Worm (Caenorhabditis elegans) whole organism, L3 larva: ENCODE results near the gene pcn-1.

Source experiments
- R02D3.7 ChIP-seq: fragments of 150-350 bp; optimal IDR thresholded peaks from 2 replicates; lab custom pipeline; 2014; ENCODE audit warnings: missing biosample characterization, missing genetic modification characterization
- ZK546.5 ChIP-seq: sonication (generic microtip); optimal IDR thresholded peaks from 2 replicates; lab custom pipeline; 2017; ENCODE audit warnings: missing biosample characterization, missing genetic modification characterization
- aly-2 ChIP-seq: fragments of 150-350 bp; optimal IDR thresholded peaks from 2 replicates; lab custom pipeline; 2014; ENCODE audit warnings: missing biosample characterization, missing genetic modification characterization
- ama-1 ChIP-seq: fragments of 150-350 bp; optimal IDR thresholded peaks from 2 replicates; lab custom pipeline; 2018
- ceh-16 ChIP-seq: sonication (generic microtip); optimal IDR thresholded peaks from 2 replicates; lab custom pipeline; 2017; ENCODE audit warnings: missing biosample characterization, missing genetic modification characterization
- ceh-28 ChIP-seq: fragments of 150-350 bp; optimal IDR thresholded peaks from 2 replicates; lab custom pipeline; 2014; ENCODE audit warnings: missing biosample characterization, missing genetic modification reagents, missing genetic modification characterization
- ceh-82 ChIP-seq: fragments of 150-350 bp; optimal IDR thresholded peaks from 2 replicates; lab custom pipeline; 2014; ENCODE audit warnings: missing biosample characterization, missing genetic modification characterization
- ceh-9 ChIP-seq: sonication (generic microtip); optimal IDR thresholded peaks from 2 replicates; lab custom pipeline; 2018; ENCODE audit warnings: missing biosample characterization, missing genetic modification characterization
- daf-12 ChIP-seq: fragments of 150-350 bp; optimal IDR thresholded peaks from 2 replicates; lab custom pipeline; 2014; ENCODE audit warnings: missing biosample characterization, missing genetic modification reagents, missing genetic modification characterization
- egl-27 ChIP-seq: sonication (generic microtip); optimal IDR thresholded peaks from 4 replicates; lab custom pipeline; 2017; ENCODE audit warnings: missing biosample characterization, missing genetic modification reagents, missing genetic modification characterization
- egl-5 ChIP-seq: fragments of 150-350 bp; optimal IDR thresholded peaks from 2 replicates; lab custom pipeline; 2017; ENCODE audit warnings: missing biosample characterization, missing genetic modification reagents, missing genetic modification characterization, inconsistent platforms
- elt-1 ChIP-seq: fragments of 150-350 bp; optimal IDR thresholded peaks from 2 replicates; lab custom pipeline; 2014; ENCODE audit warnings: missing biosample characterization, missing genetic modification characterization
- elt-2 ChIP-seq: sonication (generic microtip); optimal IDR thresholded peaks from 2 replicates; lab custom pipeline; 2016; ENCODE audit warnings: missing genetic modification reagents, mild to moderate bottlenecking, missing genetic modification characterization, missing compliant biosample characterization
- elt-3 ChIP-seq, 3 experiments: fragments of 150-350 bp in 1 of 3; sonication (generic microtip) in 2 of 3; optimal IDR thresholded peaks; 2 replicates in 2 of 3; 4 replicates in 1 of 3; lab custom pipeline; 2014 to 2017; ENCODE audit warnings: missing biosample characterization in 3 of 3, missing genetic modification characterization in 3 of 3
- eor-1 ChIP-seq, 2 experiments: fragments of 150-350 bp; optimal IDR thresholded peaks; 2 replicates each; lab custom pipeline; 2014 to 2018; ENCODE audit warnings: missing biosample characterization in 2 of 2, missing genetic modification characterization in 2 of 2
- fkh-10 ChIP-seq: sonication (generic microtip); optimal IDR thresholded peaks from 2 replicates; lab custom pipeline; 2017; ENCODE audit warnings: missing biosample characterization, missing genetic modification reagents, missing genetic modification characterization
- fkh-2 ChIP-seq: fragments of 150-350 bp; optimal IDR thresholded peaks from 2 replicates; lab custom pipeline; 2014; ENCODE audit warnings: missing biosample characterization, missing genetic modification reagents, missing genetic modification characterization
- fos-1 ChIP-seq: fragments of 150-350 bp; optimal IDR thresholded peaks from 2 replicates; lab custom pipeline; 2014; ENCODE audit warnings: missing biosample characterization, missing genetic modification characterization
- hmg-11 ChIP-seq: sonication (generic microtip); optimal IDR thresholded peaks from 2 replicates; lab custom pipeline; 2016; ENCODE audit warnings: missing genetic modification characterization, missing compliant biosample characterization
- jun-1 ChIP-seq: fragments of 150-350 bp; optimal IDR thresholded peaks from 2 replicates; lab custom pipeline; 2014; ENCODE audit warnings: missing biosample characterization, missing genetic modification reagents, missing genetic modification characterization
- lin-15B ChIP-seq: fragments of 150-350 bp; optimal IDR thresholded peaks from 2 replicates; lab custom pipeline; 2014; ENCODE audit warnings: missing biosample characterization, missing genetic modification characterization
- lin-39 ChIP-seq: fragments of 150-350 bp; optimal IDR thresholded peaks from 2 replicates; lab custom pipeline; 2018; ENCODE audit warnings: missing biosample characterization, missing genetic modification reagents, missing genetic modification characterization
- lsy-12 ChIP-seq: sonication (generic microtip); optimal IDR thresholded peaks from 2 replicates; lab custom pipeline; 2016; ENCODE audit warnings: mild to moderate bottlenecking, missing genetic modification characterization, missing compliant biosample characterization
- mdl-1 ChIP-seq: fragments of 150-350 bp; optimal IDR thresholded peaks from 2 replicates; lab custom pipeline; 2014; ENCODE audit warnings: missing biosample characterization, missing genetic modification characterization
- mml-1 ChIP-seq: fragments of 150-350 bp; sonication (generic microtip); optimal IDR thresholded peaks from 3 replicates; lab custom pipeline; 2014; ENCODE audit warnings: missing biosample characterization, missing genetic modification characterization
- nfya-1 ChIP-seq: sonication (generic microtip); optimal IDR thresholded peaks from 2 replicates; lab custom pipeline; 2017; ENCODE audit warnings: missing genetic modification characterization, mild to moderate bottlenecking, missing compliant biosample characterization, antibody characterized with exemption, moderate library complexity; ENCODE audit not compliant: insufficient read depth
- nhr-11 ChIP-seq: fragments of 150-350 bp; optimal IDR thresholded peaks from 2 replicates; lab custom pipeline; 2014; ENCODE audit warnings: missing biosample characterization, missing genetic modification characterization
- nhr-12 ChIP-seq: fragments of 150-350 bp; optimal IDR thresholded peaks from 2 replicates; lab custom pipeline; 2014; ENCODE audit warnings: missing biosample characterization, missing genetic modification characterization
- nhr-23 ChIP-seq: fragments of 150-350 bp; optimal IDR thresholded peaks from 2 replicates; lab custom pipeline; 2014; ENCODE audit warnings: missing biosample characterization, missing genetic modification reagents, missing genetic modification characterization
- nhr-237 ChIP-seq: fragments of 150-350 bp; optimal IDR thresholded peaks from 2 replicates; lab custom pipeline; 2014; ENCODE audit warnings: missing biosample characterization, missing genetic modification characterization
- nhr-25 ChIP-seq: sonication (generic microtip); optimal IDR thresholded peaks from 2 replicates; lab custom pipeline; 2017; ENCODE audit warnings: missing biosample characterization, missing genetic modification characterization
- nhr-28 ChIP-seq: fragments of 150-350 bp; optimal IDR thresholded peaks from 2 replicates; lab custom pipeline; 2014; ENCODE audit warnings: missing biosample characterization, missing genetic modification characterization
- nhr-43 ChIP-seq: sonication (generic microtip); optimal IDR thresholded peaks from 2 replicates; lab custom pipeline; 2016; ENCODE audit warnings: mild to moderate bottlenecking, missing genetic modification characterization, missing compliant biosample characterization; ENCODE audit not compliant: poor library complexity, severe bottlenecking
- nhr-67 ChIP-seq: fragments of 150-350 bp; optimal IDR thresholded peaks from 2 replicates; lab custom pipeline; 2014; ENCODE audit warnings: missing biosample characterization, missing genetic modification characterization
- nhr-76 ChIP-seq: fragments of 150-350 bp; sonication (generic microtip); optimal IDR thresholded peaks from 5 replicates; lab custom pipeline; 2014; ENCODE audit warnings: missing biosample characterization, missing genetic modification characterization
- nhr-77 ChIP-seq: fragments of 150-350 bp; optimal IDR thresholded peaks from 2 replicates; lab custom pipeline; 2014; ENCODE audit warnings: missing biosample characterization, missing genetic modification characterization
- pha-4 ChIP-seq: fragments of 150-350 bp; optimal IDR thresholded peaks from 2 replicates; lab custom pipeline; 2014; ENCODE audit warnings: missing biosample characterization, missing genetic modification reagents, missing genetic modification characterization
- pqm-1 ChIP-seq: fragments of 150-350 bp; optimal IDR thresholded peaks from 2 replicates; lab custom pipeline; 2017; ENCODE audit warnings: missing biosample characterization, missing genetic modification characterization, inconsistent platforms
- sea-2 ChIP-seq: fragments of 150-350 bp; sonication (generic microtip); optimal IDR thresholded peaks from 4 replicates; lab custom pipeline; 2014; ENCODE audit warnings: missing biosample characterization, missing genetic modification reagents, missing genetic modification characterization
- skn-1 ChIP-seq: fragments of 150-350 bp; optimal IDR thresholded peaks from 2 replicates; lab custom pipeline; 2014; ENCODE audit warnings: missing biosample characterization, missing genetic modification characterization
- snpc-4 ChIP-seq: fragments of 150-350 bp; optimal IDR thresholded peaks from 2 replicates; lab custom pipeline; 2014; ENCODE audit warnings: missing biosample characterization, missing genetic modification characterization
- tbx-2 ChIP-seq: sonication (generic microtip); optimal IDR thresholded peaks from 2 replicates; lab custom pipeline; 2016; ENCODE audit warnings: mild to moderate bottlenecking, missing genetic modification characterization, missing compliant biosample characterization
- unc-39 ChIP-seq: sonication (generic microtip); optimal IDR thresholded peaks from 4 replicates; lab custom pipeline; 2017; ENCODE audit warnings: missing biosample characterization, missing genetic modification characterization
- unc-62 ChIP-seq: fragments of 150-350 bp; sonication (generic microtip); optimal IDR thresholded peaks from 4 replicates; lab custom pipeline; 2014; ENCODE audit warnings: missing biosample characterization, missing genetic modification reagents, missing genetic modification characterization
- zag-1 ChIP-seq: fragments of 150-350 bp; optimal IDR thresholded peaks from 2 replicates; lab custom pipeline; 2014; ENCODE audit warnings: missing biosample characterization, missing genetic modification characterization
- ztf-11 ChIP-seq: fragments of 150-350 bp; optimal IDR thresholded peaks from 2 replicates; lab custom pipeline; 2014; ENCODE audit warnings: missing biosample characterization, missing genetic modification characterization
- ztf-4 ChIP-seq: fragments of 150-350 bp; optimal IDR thresholded peaks from 2 replicates; lab custom pipeline; 2014; ENCODE audit warnings: missing biosample characterization, missing genetic modification characterization

The pcn-1 gene

DNA sequence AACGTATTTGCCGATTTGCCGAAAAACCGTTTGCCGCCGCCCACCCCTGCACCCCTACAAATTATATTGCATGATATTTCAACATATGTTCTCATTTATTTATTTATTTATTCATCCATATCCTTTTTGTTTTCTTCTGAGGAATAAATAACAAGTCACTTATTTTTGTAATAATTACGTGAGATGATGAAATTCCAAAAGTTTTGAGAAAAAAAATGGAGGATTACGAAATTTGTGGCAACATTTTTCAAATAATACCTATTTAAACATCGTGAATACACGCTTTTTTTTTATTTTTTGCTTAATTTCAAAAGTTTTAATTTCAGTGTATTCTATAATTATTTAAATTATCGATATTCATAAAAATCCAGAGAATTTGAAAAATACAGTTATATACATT lies 47.7 kb upstream of the pcn-1 start:
- TF ChIP-seq nhr-77 (no peak), tbx-2 (tag; lab: Kevin White, UChicago) (no peak), R02D3.7 (tag; lab: Kevin White, UChicago) (no peak), nhr-67 (tag; lab: Kevin White, UChicago) (no peak), ceh-9 (no peak), mdl-1 (tag; lab: Kevin White, UChicago) (no peak), egl-5 (tag; lab: Kevin White, UChicago) (no peak), lin-39 (tag; lab: Kevin White, UChicago) (no peak)

DNA sequence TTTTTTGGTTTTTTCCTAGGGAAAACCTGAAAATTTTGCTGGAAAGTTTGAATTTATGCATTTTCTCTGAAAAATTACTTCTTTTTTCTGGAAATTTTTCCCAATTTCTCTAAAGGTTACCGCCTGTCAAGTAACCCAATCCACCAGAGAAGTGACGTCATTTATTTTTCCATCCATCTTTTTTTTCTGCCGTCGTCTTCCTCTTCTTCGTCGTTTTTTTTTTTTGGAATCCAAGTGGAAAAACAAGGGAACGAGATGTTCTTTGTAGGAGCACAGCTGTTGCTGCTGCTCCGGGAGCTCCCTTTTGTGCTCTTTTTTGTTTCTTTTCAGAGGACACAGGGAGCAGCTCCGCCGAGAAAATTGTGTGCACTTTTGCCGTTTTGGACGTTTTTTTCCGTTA lies 45.1 kb upstream of the pcn-1 start:
- no peak for TF ChIP-seq nhr-76 (tag; lab: Kevin White, UChicago)
- TF ChIP-seq ztf-4 (tag; lab: Kevin White, UChicago) = no peak
- TF ChIP-seq hmg-11 = no peak
- no peak for TF ChIP-seq skn-1
- peak; percentile 14 for TF ChIP-seq nfya-1 (tag; lab: Kevin White, UChicago)
- no peak for TF ChIP-seq ZK546.5 (tag; lab: Kevin White, UChicago)

DNA sequence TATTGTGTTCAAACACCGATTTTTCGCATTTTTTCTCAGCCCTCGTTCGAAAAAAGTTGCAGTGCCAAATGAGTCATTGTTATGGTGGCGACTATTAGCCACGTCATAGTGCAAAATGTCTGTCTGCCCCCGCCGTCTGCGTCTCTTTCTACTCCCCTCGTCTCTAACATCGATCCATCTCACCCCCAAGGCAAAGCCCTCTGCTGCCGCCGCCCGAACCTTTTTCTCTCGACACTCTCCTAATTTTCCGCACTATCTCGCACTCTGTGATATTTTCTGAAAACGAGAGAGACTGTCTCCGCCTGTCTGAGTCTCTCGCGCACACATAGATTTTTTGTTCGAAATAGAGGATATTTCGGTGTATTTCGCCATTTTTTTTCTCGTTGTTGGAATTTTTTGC lies 43.8 kb upstream of the pcn-1 start:
- TF ChIP-seq pqm-1 (tag; lab: Kevin White, UChicago) (no peak), nhr-11 (tag; lab: Kevin White, UChicago) (no peak), nhr-28 (tag; lab: Kevin White, UChicago) (no peak), elt-3 (tag; optimal IDR thresholded peaks at IDR 0.05; lab: Kevin White, UChicago) (no peak), ztf-4 (tag; lab: Kevin White, UChicago) (no peak), nhr-76 (tag; lab: Kevin White, UChicago) (no peak), nhr-25 (tag; lab: Kevin White, UChicago) (peak; percentile 70), ztf-11 (no peak), lsy-12 (tag; lab: Kevin White, UChicago) (peak; percentile 64), tbx-2 (tag; lab: Kevin White, UChicago) (peak; percentile 42), aly-2 (tag; lab: Kevin White, UChicago) (no peak), skn-1 (no peak), nhr-43 (tag; lab: Kevin White, UChicago) (peak; percentile 64), egl-5 (tag; lab: Kevin White, UChicago) (peak; percentile 10), eor-1 (tag; optimal IDR thresholded peaks at IDR 0.05; lab: Kevin White, UChicago) (no peak), fkh-10 (GFP tag; lab: Kevin White, UChicago) (no peak), ceh-82 (tag; lab: Kevin White, UChicago) (no peak), sea-2 (no peak), unc-39 (tag; lab: Kevin White, UChicago) (no peak), elt-1 (tag; lab: Kevin White, UChicago) (no peak), nhr-67 (tag; lab: Kevin White, UChicago) (no peak), snpc-4 (tag; lab: Kevin White, UChicago) (peak; percentile 62), hmg-11 (peak; percentile 94), nhr-12 (tag; lab: Kevin White, UChicago) (no peak), elt-2 (peak; percentile 58), unc-62 (GFP tag; lab: Kevin White, UChicago) (peak; percentile 34), mdl-1 (tag; lab: Kevin White, UChicago) (peak; percentile 29), lin-39 (tag; lab: Kevin White, UChicago) (peak; percentile 70), fkh-2 (tag; lab: Kevin White, UChicago) (no peak), ZK546.5 (tag; lab: Kevin White, UChicago) (no peak), mml-1 (no peak), jun-1 (peak; percentile 77), ceh-28 (tag; lab: Kevin White, UChicago) (peak; percentile 92), nhr-77 (no peak), ceh-16 (no peak), nhr-23 (peak; percentile 51), lin-15B (tag; lab: Kevin White, UChicago) (peak; percentile 47), egl-27 (tag; lab: Kevin White, UChicago) (no peak), R02D3.7 (tag; lab: Kevin White, UChicago) (peak; percentile 66), pha-4 (tag; lab: Kevin White, UChicago) (peak; percentile 76), ama-1 (lab: Kevin White, UChicago) (peak; percentile 1), ceh-9 (no peak), nfya-1 (tag; lab: Kevin White, UChicago) (peak; percentile 84), daf-12 (tag; lab: Kevin White, UChicago) (no peak), nhr-237 (no peak), fos-1 (tag; lab: Kevin White, UChicago) (peak; percentile 62), zag-1 (tag; lab: Kevin White, UChicago) (no peak)
- TF ChIP-seq, all 47 proteins: peak for 20
